Fruit fly (Drosophila melanogaster): ENCODE data around the gene Agpat1.
A peak's percentile ranks its signal among the peaks of the same experiment; 100 is the strongest.

Gene Agpat1

DNA sequence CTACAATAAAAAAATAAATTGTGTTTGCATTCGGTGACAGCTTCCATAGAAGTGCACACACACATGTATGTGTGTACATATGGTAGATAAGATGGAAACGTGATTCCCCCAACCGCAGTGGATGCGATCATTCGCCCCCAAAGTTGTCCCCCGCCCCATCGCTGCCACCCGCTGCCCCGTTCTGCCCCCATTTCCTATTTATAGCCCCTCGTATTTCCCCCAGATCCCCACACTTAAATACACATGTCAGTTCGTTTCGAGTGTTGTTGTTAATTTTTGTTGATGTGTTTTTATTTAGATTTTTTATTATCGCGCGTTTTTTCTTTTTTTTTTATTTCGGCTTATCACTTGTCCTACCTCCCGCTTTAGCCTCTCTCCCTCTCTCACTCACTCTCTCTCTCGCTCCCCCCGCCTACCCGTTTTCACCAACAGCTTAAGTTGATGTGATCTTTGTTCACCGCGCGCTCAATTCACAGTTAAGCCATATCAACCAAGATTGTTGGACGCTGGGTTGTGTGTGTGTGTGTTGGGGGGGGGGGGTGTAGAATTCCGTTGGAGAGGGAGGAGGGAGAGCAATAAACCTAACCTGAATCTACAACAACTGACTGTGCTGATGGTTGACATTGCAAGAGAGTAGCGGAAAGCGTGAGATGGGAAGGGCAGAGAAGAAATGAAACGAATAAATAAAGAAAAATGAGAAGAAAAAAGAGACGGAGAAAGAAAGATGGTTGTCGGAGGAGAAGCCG, 11.3 kb upstream of the Agpat1 start:
- no peak for TF ChIP-seq CG33017 (tag; optimal IDR thresholded peaks at IDR 0.05)
- TF ChIP-seq bab1 (GFP tag; optimal IDR thresholded peaks at IDR 0.05) = no peak
- TF ChIP-seq CG5204 (GFP tag; optimal IDR thresholded peaks at IDR 0.05) = no peak
- peak; percentile 83 for TF ChIP-seq CG12768 (GFP tag; optimal IDR thresholded peaks at IDR 0.05)
- no peak for TF ChIP-seq Crg-1 (GFP tag; optimal IDR thresholded peaks at IDR 0.05)
- TF ChIP-seq toe (GFP tag; optimal IDR thresholded peaks at IDR 0.05) = no peak
- TF ChIP-seq CG1620 (GFP tag; optimal IDR thresholded peaks at IDR 0.05) = no peak
- peak; percentile 78 for TF ChIP-seq tj (GFP tag; optimal IDR thresholded peaks at IDR 0.05)
- TF ChIP-seq Mnt (GFP tag; optimal IDR thresholded peaks at IDR 0.05) = peak; percentile 63
- TF ChIP-seq ovo (GFP tag; optimal IDR thresholded peaks at IDR 0.05) = peak; percentile 95
- TF ChIP-seq Clk (GFP tag; optimal IDR thresholded peaks at IDR 0.05) = no peak
- TF ChIP-seq CG7101 (tag; optimal IDR thresholded peaks at IDR 0.05) = no peak
- TF ChIP-seq cnc (optimal IDR thresholded peaks at IDR 0.05) = no peak
- TF ChIP-seq kay (GFP tag; ENCODE audit: borderline replicate concordance) = no peak
- peak; percentile 85 for TF ChIP-seq cic (GFP tag; optimal IDR thresholded peaks at IDR 0.05)
- no peak for TF ChIP-seq CG11617 (GFP tag; optimal IDR thresholded peaks at IDR 0.05)
- peak; percentile 72 for TF ChIP-seq Hr96 (GFP tag; optimal IDR thresholded peaks at IDR 0.05)
- peak; percentile 13 for TF ChIP-seq CG7045 (GFP tag; optimal IDR thresholded peaks at IDR 0.05)
- TF ChIP-seq pad (GFP tag; optimal IDR thresholded peaks at IDR 0.05) = peak; percentile 94
- TF ChIP-seq CG14711 (tag; optimal IDR thresholded peaks at IDR 0.05) = no peak

DNA sequence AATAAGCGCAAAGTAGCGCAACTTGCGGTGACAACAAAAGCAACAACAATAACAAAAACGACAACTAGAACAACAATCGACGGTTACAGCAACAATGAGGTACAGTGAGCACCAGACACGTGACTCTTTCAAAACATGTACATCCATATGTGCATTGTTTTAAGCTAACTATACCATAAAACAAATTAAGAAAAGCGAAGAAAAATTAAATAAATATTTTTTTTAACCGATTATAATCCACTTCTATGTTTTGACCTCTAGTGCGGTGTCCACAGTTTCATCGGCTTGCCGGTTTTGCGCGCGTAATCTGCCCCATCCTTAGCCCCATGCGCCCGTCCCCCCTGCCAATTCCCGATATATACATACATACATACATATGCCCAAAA, 10.7 kb upstream of the Agpat1 start:
- TF ChIP-seq pad (GFP tag; optimal IDR thresholded peaks at IDR 0.05) = peak; percentile 83
- TF ChIP-seq Crg-1 (GFP tag; optimal IDR thresholded peaks at IDR 0.05) = peak; percentile 89
- peak; percentile 63 for TF ChIP-seq kay (GFP tag; ENCODE audit: borderline replicate concordance)
- TF ChIP-seq Hr96 (GFP tag; optimal IDR thresholded peaks at IDR 0.05) = peak; percentile 72
- no peak for TF ChIP-seq ovo (GFP tag; optimal IDR thresholded peaks at IDR 0.05)
- TF ChIP-seq CG33017 (tag; optimal IDR thresholded peaks at IDR 0.05) = peak; percentile 93
- TF ChIP-seq tj (GFP tag; optimal IDR thresholded peaks at IDR 0.05) = no peak
- TF ChIP-seq cic (GFP tag; optimal IDR thresholded peaks at IDR 0.05) = no peak
- TF ChIP-seq CG5204 (GFP tag; optimal IDR thresholded peaks at IDR 0.05) = peak; percentile 83
- peak; percentile 94 for TF ChIP-seq CG14711 (tag; optimal IDR thresholded peaks at IDR 0.05)
- TF ChIP-seq bab1 (GFP tag; optimal IDR thresholded peaks at IDR 0.05) = peak; percentile 94
- TF ChIP-seq Mnt (GFP tag; optimal IDR thresholded peaks at IDR 0.05) = peak; percentile 22
- TF ChIP-seq toe (GFP tag; optimal IDR thresholded peaks at IDR 0.05) = peak; percentile 47
- TF ChIP-seq CG12768 (GFP tag; optimal IDR thresholded peaks at IDR 0.05) = no peak
- TF ChIP-seq CG11617 (GFP tag; optimal IDR thresholded peaks at IDR 0.05) = peak; percentile 72
- TF ChIP-seq cnc (optimal IDR thresholded peaks at IDR 0.05) = no peak
- TF ChIP-seq CG7045 (GFP tag; optimal IDR thresholded peaks at IDR 0.05) = peak; percentile 81
- peak; percentile 66 for TF ChIP-seq CG1620 (GFP tag; optimal IDR thresholded peaks at IDR 0.05)
- peak; percentile 68 for TF ChIP-seq Clk (GFP tag; optimal IDR thresholded peaks at IDR 0.05)
- TF ChIP-seq CG7101 (tag; optimal IDR thresholded peaks at IDR 0.05) = peak; percentile 96

DNA sequence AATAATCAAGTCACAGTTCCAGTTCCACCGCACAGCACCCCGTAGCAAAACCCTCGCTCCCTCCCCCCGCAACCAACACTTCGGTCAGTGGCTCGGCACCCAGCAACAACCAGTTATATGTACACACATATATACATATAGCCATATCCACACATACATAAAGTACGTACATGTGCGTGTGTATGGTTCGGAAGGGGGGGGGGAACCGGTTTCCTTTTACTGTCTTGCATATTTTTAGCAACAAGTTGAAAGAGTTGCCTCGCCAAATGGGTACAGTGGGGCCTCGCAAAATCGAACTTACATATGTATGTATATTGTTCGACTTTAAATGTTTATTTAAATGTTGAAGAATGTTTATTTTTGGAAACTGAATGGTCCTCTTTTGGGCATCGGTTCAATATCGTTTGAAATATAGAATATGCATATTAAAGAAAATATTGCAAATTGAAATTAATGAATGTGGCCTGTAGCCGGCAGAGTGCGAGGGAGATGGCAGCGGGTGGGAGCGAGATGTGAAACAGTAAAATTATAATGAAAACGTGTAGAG, 10.0 kb upstream of the Agpat1 start:
- peak; percentile 65 for TF ChIP-seq CG5204 (GFP tag; optimal IDR thresholded peaks at IDR 0.05)
- no peak for TF ChIP-seq CG12768 (GFP tag; optimal IDR thresholded peaks at IDR 0.05)
- peak; percentile 56 for TF ChIP-seq toe (GFP tag; optimal IDR thresholded peaks at IDR 0.05)
- TF ChIP-seq Mnt (GFP tag; optimal IDR thresholded peaks at IDR 0.05) = peak; percentile 78
- peak; percentile 82 for TF ChIP-seq CG14711 (tag; optimal IDR thresholded peaks at IDR 0.05)
- peak; percentile 14 for TF ChIP-seq cic (GFP tag; optimal IDR thresholded peaks at IDR 0.05)
- TF ChIP-seq kay (GFP tag; ENCODE audit: borderline replicate concordance) = peak; percentile 85
- peak; percentile 20 for TF ChIP-seq Crg-1 (GFP tag; optimal IDR thresholded peaks at IDR 0.05)
- TF ChIP-seq bab1 (GFP tag; optimal IDR thresholded peaks at IDR 0.05) = peak; percentile 95
- peak; percentile 80 for TF ChIP-seq pad (GFP tag; optimal IDR thresholded peaks at IDR 0.05)
- peak; percentile 88 for TF ChIP-seq Hr96 (GFP tag; optimal IDR thresholded peaks at IDR 0.05)
- peak; percentile 78 for TF ChIP-seq CG33017 (tag; optimal IDR thresholded peaks at IDR 0.05)
- TF ChIP-seq ovo (GFP tag; optimal IDR thresholded peaks at IDR 0.05) = peak; percentile 32
- peak; percentile 89 for TF ChIP-seq CG7101 (tag; optimal IDR thresholded peaks at IDR 0.05)
- TF ChIP-seq tj (GFP tag; optimal IDR thresholded peaks at IDR 0.05) = peak; percentile 94
- peak; percentile 70 for TF ChIP-seq CG1620 (GFP tag; optimal IDR thresholded peaks at IDR 0.05)
- TF ChIP-seq cnc (optimal IDR thresholded peaks at IDR 0.05) = no peak
- TF ChIP-seq CG7045 (GFP tag; optimal IDR thresholded peaks at IDR 0.05) = peak; percentile 55
- peak; percentile 74 for TF ChIP-seq CG11617 (GFP tag; optimal IDR thresholded peaks at IDR 0.05)
- TF ChIP-seq Clk (GFP tag; optimal IDR thresholded peaks at IDR 0.05) = peak; percentile 29

DNA sequence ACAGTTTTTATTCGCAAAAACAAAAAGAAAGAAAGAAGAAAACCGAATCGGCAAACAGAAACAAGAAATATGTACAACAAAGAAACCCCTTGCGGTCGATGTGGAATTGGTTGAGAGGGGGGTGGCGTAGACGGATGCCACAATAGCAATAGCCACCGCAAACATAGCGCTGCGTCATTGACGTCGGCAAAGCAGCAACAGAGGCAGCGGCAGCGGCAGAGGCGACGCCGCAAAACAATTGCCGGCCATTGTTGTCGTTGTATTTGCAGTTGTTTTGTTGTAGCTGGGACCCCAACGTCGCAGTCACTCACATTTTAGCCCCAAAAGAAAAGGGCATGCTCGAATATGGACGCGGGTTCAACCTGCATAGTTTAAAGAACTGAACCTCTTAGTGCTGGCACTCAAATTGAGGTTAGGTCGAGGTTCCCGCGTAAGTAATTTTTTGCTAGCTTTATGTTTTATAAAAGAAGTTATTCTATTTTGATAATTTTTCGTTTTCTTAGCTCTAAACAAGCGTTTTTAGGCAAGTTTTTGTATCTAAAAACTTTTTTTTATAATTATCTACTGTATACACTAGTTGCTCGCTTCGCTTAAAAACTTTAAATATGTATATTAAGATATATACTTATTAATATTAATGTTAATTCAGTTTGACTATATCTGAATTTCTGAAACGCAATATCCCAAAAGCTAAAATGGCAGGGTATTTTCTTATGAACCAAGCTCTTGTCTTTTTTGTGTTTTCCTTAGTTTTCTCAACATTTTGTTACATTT, 9.3 kb upstream of the Agpat1 start:
- no peak for TF ChIP-seq CG1620 (GFP tag; optimal IDR thresholded peaks at IDR 0.05)
- TF ChIP-seq Hr96 (GFP tag; optimal IDR thresholded peaks at IDR 0.05) = no peak
- TF ChIP-seq Crg-1 (GFP tag; optimal IDR thresholded peaks at IDR 0.05) = no peak
- TF ChIP-seq kay (GFP tag; ENCODE audit: borderline replicate concordance) = peak; percentile 94
- no peak for TF ChIP-seq tj (GFP tag; optimal IDR thresholded peaks at IDR 0.05)
- TF ChIP-seq CG11617 (GFP tag; optimal IDR thresholded peaks at IDR 0.05) = peak; percentile 84
- no peak for TF ChIP-seq ovo (GFP tag; optimal IDR thresholded peaks at IDR 0.05)
- TF ChIP-seq CG7045 (GFP tag; optimal IDR thresholded peaks at IDR 0.05) = no peak
- TF ChIP-seq bab1 (GFP tag; optimal IDR thresholded peaks at IDR 0.05) = no peak
- no peak for TF ChIP-seq cic (GFP tag; optimal IDR thresholded peaks at IDR 0.05)
- no peak for TF ChIP-seq pad (GFP tag; optimal IDR thresholded peaks at IDR 0.05)
- no peak for TF ChIP-seq CG33017 (tag; optimal IDR thresholded peaks at IDR 0.05)
- no peak for TF ChIP-seq toe (GFP tag; optimal IDR thresholded peaks at IDR 0.05)
- peak; percentile 70 for TF ChIP-seq CG14711 (tag; optimal IDR thresholded peaks at IDR 0.05)
- peak; percentile 76 for TF ChIP-seq CG7101 (tag; optimal IDR thresholded peaks at IDR 0.05)
- peak; percentile 34 for TF ChIP-seq CG12768 (GFP tag; optimal IDR thresholded peaks at IDR 0.05)
- TF ChIP-seq Mnt (GFP tag; optimal IDR thresholded peaks at IDR 0.05) = no peak
- peak; percentile 40 for TF ChIP-seq CG5204 (GFP tag; optimal IDR thresholded peaks at IDR 0.05)
- TF ChIP-seq cnc (optimal IDR thresholded peaks at IDR 0.05) = peak; percentile 49 to 76
- no peak for TF ChIP-seq Clk (GFP tag; optimal IDR thresholded peaks at IDR 0.05)
